Fruit fly (Drosophila melanogaster) whole organism, wandering third instar larva: ENCODE data around the gene CG4968.

Experiments
- Abd-B ChIP-seq: fragments of >200 bp; optimal IDR thresholded peaks from 2 replicates; lab custom pipeline; 2017; ENCODE audit warnings: missing biosample characterization, missing genetic modification characterization
- CG32264 ChIP-seq: fragments of 200-800 bp; sonication (Bioruptor generic); optimal IDR thresholded peaks from 2 replicates; lab custom pipeline; 2016; ENCODE audit warnings: missing biosample characterization, missing genetic modification characterization
- CG9705 ChIP-seq: fragments of 200-800 bp; sonication (Bioruptor generic); optimal IDR thresholded peaks from 2 replicates; lab custom pipeline; 2018; ENCODE audit warnings: missing biosample characterization, mild to moderate bottlenecking, missing genetic modification characterization
- Dfd ChIP-seq: fragments of >200 bp; optimal IDR thresholded peaks from 2 replicates; lab custom pipeline; 2017; ENCODE audit warnings: missing biosample characterization, missing genetic modification characterization
- HLH106 ChIP-seq: fragments of 200-800 bp; optimal IDR thresholded peaks from 3 replicates; lab custom pipeline; 2019; ENCODE audit warnings: missing biosample characterization, mild to moderate bottlenecking, missing genetic modification characterization, moderate library complexity
- Hnf4 ChIP-seq: fragments of 200-800 bp; sonication (Bioruptor generic); optimal IDR thresholded peaks from 2 replicates; lab custom pipeline; 2016; ENCODE audit warnings: missing biosample characterization, mild to moderate bottlenecking, missing genetic modification characterization
- Hr78 ChIP-seq: fragments of >200 bp; optimal IDR thresholded peaks from 2 replicates; lab custom pipeline; 2017; ENCODE audit warnings: missing biosample characterization, missing genetic modification characterization
- Hr83 ChIP-seq: fragments of 200-300 bp; sonication (Bioruptor generic); optimal IDR thresholded peaks from 2 replicates; lab custom pipeline; 2016; ENCODE audit warnings: missing biosample characterization, mild to moderate bottlenecking, missing genetic modification characterization, moderate library complexity; ENCODE audit not compliant: poor library complexity, severe bottlenecking
- Jra ChIP-seq: sonication (Bioruptor generic); optimal IDR thresholded peaks from 2 replicates; lab custom pipeline; 2016; ENCODE audit warnings: missing biosample characterization, missing genetic modification characterization
- Mio ChIP-seq: sonication (Bioruptor generic); optimal IDR thresholded peaks from 2 replicates; lab custom pipeline; 2016; ENCODE audit warnings: missing biosample characterization, missing genetic modification characterization
- Myc ChIP-seq: fragments of >200 bp; optimal IDR thresholded peaks from 2 replicates; lab custom pipeline; 2017
- N ChIP-seq: fragments of >200 bp; optimal IDR thresholded peaks from 2 replicates; lab custom pipeline; 2018; ENCODE audit warnings: missing biosample characterization, missing external identifiers, missing genetic modification characterization
- OdsH ChIP-seq: fragments of 200-800 bp; sonication (Bioruptor generic); optimal IDR thresholded peaks from 2 replicates; lab custom pipeline; 2016; ENCODE audit warnings: missing biosample characterization, mild to moderate bottlenecking, missing genetic modification characterization
- Rel ChIP-seq, 2 experiments: fragments of 200-800 bp; sonication (Bioruptor generic) in 1 of 2; optimal IDR thresholded peaks; 2 replicates in 1 of 2; 3 replicates in 1 of 2; lab custom pipeline; 2016 to 2019; ENCODE audit warnings: mild to moderate bottlenecking in 2 of 2, missing biosample characterization in 2 of 2, missing genetic modification characterization in 2 of 2, moderate library complexity in 1 of 2
- Sp1 ChIP-seq: fragments of 200-800 bp; sonication (Bioruptor generic); optimal IDR thresholded peaks from 3 replicates; lab custom pipeline; 2019; ENCODE audit warnings: missing biosample characterization, mild to moderate bottlenecking, missing genetic modification characterization, moderate library complexity
- Vsx2 ChIP-seq: fragments of 200-300, 225-300 bp; sonication (Bioruptor generic); optimal IDR thresholded peaks from 2 replicates; lab custom pipeline; 2018; ENCODE audit warnings: missing biosample characterization, missing genetic modification characterization; ENCODE audit not compliant: partially characterized antibody
- br ChIP-seq: fragments of 200-800 bp; sonication (Bioruptor generic); optimal IDR thresholded peaks from 2 replicates; lab custom pipeline; 2016; ENCODE audit warnings: missing biosample characterization, missing genetic modification characterization
- brk ChIP-seq: fragments of 200-800 bp; sonication (Bioruptor generic); optimal IDR thresholded peaks from 2 replicates; lab custom pipeline; 2016; ENCODE audit warnings: missing biosample characterization, mild to moderate bottlenecking, missing genetic modification characterization
- dl ChIP-seq, 2 experiments: fragments of 175-275, 200-275 bp in 1 of 2; fragments of 200-275 bp in 1 of 2; sonication (Bioruptor generic); optimal IDR thresholded peaks; lab custom pipeline; 2018; ENCODE audit warnings: mild to moderate bottlenecking in 2 of 2, missing biosample characterization in 2 of 2, missing genetic modification characterization in 2 of 2, moderate library complexity in 2 of 2; ENCODE audit not compliant: partially characterized antibody in 2 of 2, insufficient read depth in 1 of 2
- dmrt93B ChIP-seq: fragments of 200-800 bp; sonication (Bioruptor generic); optimal IDR thresholded peaks from 2 replicates; lab custom pipeline; 2018; ENCODE audit warnings: missing biosample characterization, mild to moderate bottlenecking, missing genetic modification characterization
- ey ChIP-seq: fragments of 200-800 bp; sonication (Bioruptor generic); optimal IDR thresholded peaks from 2 replicates; lab custom pipeline; 2016; ENCODE audit warnings: missing biosample characterization, missing genetic modification characterization
- foxo ChIP-seq, 2 experiments: fragments of 200-800 bp; sonication (Bioruptor generic); optimal IDR thresholded peaks; 2 replicates in 1 of 2; 3 replicates in 1 of 2; lab custom pipeline; 2016 to 2017; ENCODE audit warnings: missing biosample characterization in 2 of 2, missing genetic modification characterization in 2 of 2
- fru ChIP-seq: fragments of 200-800 bp; sonication (Bioruptor generic); optimal IDR thresholded peaks from 3 replicates; lab custom pipeline; 2016; ENCODE audit warnings: missing biosample characterization, mild to moderate bottlenecking, missing genetic modification characterization
- h ChIP-seq: fragments of 200-800 bp; sonication (Bioruptor generic); optimal IDR thresholded peaks from 3 replicates; lab custom pipeline; 2016; ENCODE audit warnings: missing biosample characterization, mild to moderate bottlenecking, missing genetic modification characterization
- jim ChIP-seq: fragments of 175-275, 200-325 bp; sonication (Bioruptor generic); optimal IDR thresholded peaks from 2 replicates; lab custom pipeline; 2016; ENCODE audit warnings: missing biosample characterization, mild to moderate bottlenecking, missing genetic modification characterization
- lola ChIP-seq: fragments of >200 bp; optimal IDR thresholded peaks from 2 replicates; lab custom pipeline; 2017; ENCODE audit warnings: missing biosample characterization, missing genetic modification characterization
- psq ChIP-seq: fragments of 200-800 bp; sonication (Bioruptor generic); optimal IDR thresholded peaks from 3 replicates; lab custom pipeline; 2017; ENCODE audit warnings: missing biosample characterization, mild to moderate bottlenecking, missing genetic modification characterization, moderate library complexity
- rgr ChIP-seq: fragments of 200-800 bp; sonication (Bioruptor generic); optimal IDR thresholded peaks from 3 replicates; lab custom pipeline; 2016; ENCODE audit warnings: missing biosample characterization, mild to moderate bottlenecking, missing genetic modification characterization
- sage ChIP-seq: fragments of 200-800 bp; sonication (Bioruptor generic); optimal IDR thresholded peaks from 2 replicates; lab custom pipeline; 2016; ENCODE audit warnings: missing biosample characterization, mild to moderate bottlenecking, missing genetic modification characterization
- tai ChIP-seq: sonication (Bioruptor generic); optimal IDR thresholded peaks from 2 replicates; lab custom pipeline; 2016; ENCODE audit warnings: missing biosample characterization, missing genetic modification characterization
- usp ChIP-seq: fragments of >200 bp; optimal IDR thresholded peaks from 2 replicates; lab custom pipeline; 2017; ENCODE audit warnings: missing biosample characterization, missing genetic modification characterization
- woc ChIP-seq: sonication (Bioruptor generic); optimal IDR thresholded peaks from 2 replicates; lab custom pipeline; 2016; ENCODE audit warnings: missing biosample characterization, mild to moderate bottlenecking, missing genetic modification characterization

CG4968 gene

dm6 chr2L:10276436-10276835, 30.3 kb upstream of the CG4968 start:
- TF ChIP-seq psq (GFP tag; lab: Kevin White, UChicago), result peak; percentile 18
- TF ChIP-seq CG9705 (GFP tag; lab: Kevin White, UChicago), result no peak
- TF ChIP-seq, all 38 proteins: peak for 1

DNA sequence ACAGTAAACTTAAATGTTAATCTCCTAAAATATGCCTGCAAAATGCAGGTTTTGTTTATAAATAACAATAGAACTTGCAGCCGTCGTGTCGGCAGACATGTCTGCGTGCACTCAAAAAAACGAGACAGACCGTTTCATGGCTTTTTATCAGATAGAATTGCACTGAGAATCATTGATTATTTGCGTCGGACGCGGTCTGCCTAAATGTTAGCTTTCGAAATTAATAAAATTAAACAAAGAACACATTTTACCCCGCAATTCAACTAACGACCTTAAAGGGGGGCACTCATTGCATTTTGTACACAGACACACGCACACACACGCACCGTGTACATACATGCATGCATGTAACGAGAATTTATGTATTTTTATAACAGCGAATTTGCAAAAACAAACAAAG, 29.9 kb upstream of the CG4968 start:
- TF ChIP-seq brk (GFP tag; lab: Kevin White, UChicago) (no peak), CG9705 (GFP tag; lab: Kevin White, UChicago) (no peak), dl (GFP tag; optimal IDR thresholded peaks at IDR 0.05; lab: Kevin White, UChicago; ENCODE audit: insufficient read depth in 1 of 2, partially characterized antibody in 2 of 2) (no peak), lola (GFP tag; lab: Kevin White, UChicago) (no peak), OdsH (GFP tag; lab: Kevin White, UChicago) (peak; percentile 60), br (no peak), psq (GFP tag; lab: Kevin White, UChicago) (peak; percentile 33), N (peak; percentile 9), Rel (GFP tag; optimal IDR thresholded peaks at IDR 0.05; lab: Kevin White, UChicago) (no peak), Rel (tag; optimal IDR thresholded peaks at IDR 0.05; lab: Kevin White, UChicago) (no peak), tai (GFP tag; lab: Kevin White, UChicago) (peak; percentile 52), Vsx2 (GFP tag; lab: Kevin White, UChicago) (no peak), dmrt93B (GFP tag; lab: Kevin White, UChicago) (no peak), Jra (peak; percentile 40), CG32264 (GFP tag; lab: Kevin White, UChicago) (no peak), Abd-B (GFP tag; lab: Kevin White, UChicago) (no peak), Hnf4 (GFP tag; lab: Kevin White, UChicago) (peak; percentile 58), ey (GFP tag; lab: Kevin White, UChicago) (peak; percentile 66), foxo (GFP tag; optimal IDR thresholded peaks at IDR 0.05; lab: Kevin White, UChicago) (peak; percentile 14 to 54)

DNA sequence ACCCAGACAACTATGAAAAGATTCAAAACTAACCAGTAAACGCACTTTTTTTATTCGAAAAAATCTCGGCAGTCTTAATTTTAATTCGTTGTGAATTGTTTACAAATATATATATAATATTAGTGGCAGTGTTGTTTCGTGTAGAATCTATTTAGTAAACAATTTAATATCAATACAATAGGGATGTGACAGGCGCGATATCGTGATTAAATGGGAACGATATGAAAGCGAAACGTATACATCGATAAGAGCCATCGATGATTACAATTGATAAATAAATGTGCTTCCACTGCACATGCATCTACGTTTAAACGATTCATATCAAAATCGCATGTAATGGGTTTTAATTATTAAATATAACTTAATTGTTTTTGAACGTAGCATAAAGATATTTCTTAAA, 29.4 kb upstream of the CG4968 start:
- TF ChIP-seq brk (GFP tag; lab: Kevin White, UChicago), result peak; percentile 12
- TF ChIP-seq Hnf4 (GFP tag; lab: Kevin White, UChicago), result no peak
- peak; percentile 74 for TF ChIP-seq Hr83 (GFP tag; lab: Kevin White, UChicago)
- peak; percentile 27 for TF ChIP-seq woc

DNA sequence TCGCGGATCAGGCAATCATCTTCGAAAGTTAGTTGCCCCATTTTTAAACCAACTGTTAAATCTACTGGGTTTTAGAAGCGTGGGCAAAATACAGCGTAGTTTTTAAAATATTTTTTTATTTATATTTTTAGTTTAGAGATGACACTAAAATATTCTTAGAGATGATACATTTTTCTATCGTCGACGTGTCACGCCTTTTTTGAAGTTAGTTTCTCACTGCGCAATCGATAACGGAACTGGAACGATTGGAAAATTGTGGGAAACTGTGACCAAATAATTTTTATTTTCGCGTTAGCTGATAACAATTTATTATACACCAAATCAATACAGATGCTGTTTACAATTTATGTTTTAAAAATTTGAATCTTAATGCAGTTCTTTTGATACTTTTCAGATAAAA, 28.1 kb upstream of the CG4968 start, which contains the start of gene Utx:
TSS of gene Utx (minus strand) at position 154 of the 400 bp plus-strand sequence.
- TF ChIP-seq Myc (lab: Kevin White, UChicago) (no peak), Hr83 (GFP tag; lab: Kevin White, UChicago) (peak; percentile 23), woc (peak; percentile 71)

DNA sequence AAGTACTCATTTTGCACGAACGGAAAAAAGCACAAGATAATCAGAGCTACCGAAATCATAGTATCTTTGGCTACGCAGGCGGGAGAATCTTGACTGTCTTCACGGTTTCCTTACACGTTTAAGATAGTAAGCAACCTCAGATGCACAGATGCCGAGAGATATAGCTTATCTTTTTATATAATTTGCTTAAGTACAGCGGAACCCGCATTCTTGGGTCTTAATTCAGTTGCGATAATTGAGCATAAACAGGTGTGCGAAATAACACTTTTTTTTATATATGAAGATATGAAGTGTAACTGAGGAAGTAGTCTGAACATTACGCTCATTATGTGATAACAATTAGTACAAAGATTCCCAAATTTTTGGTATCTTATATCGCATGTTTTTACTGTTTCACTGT, 25.9 kb upstream of the CG4968 start, which contains the start of gene CG34043:
TSS of gene CG34043 (minus strand) at position 101 of the 400 bp plus-strand sequence.
- TF ChIP-seq Rel (GFP tag; optimal IDR thresholded peaks at IDR 0.05; lab: Kevin White, UChicago) (no peak), Rel (tag; optimal IDR thresholded peaks at IDR 0.05; lab: Kevin White, UChicago) (no peak), h (GFP tag; lab: Kevin White, UChicago) (no peak), Mio (GFP tag; lab: Kevin White, UChicago) (no peak), sage (no peak), HLH106 (tag; lab: Kevin White, UChicago) (no peak), Dfd (no peak), Sp1 (no peak), jim (GFP tag; lab: Kevin White, UChicago) (no peak), rgr (GFP tag; lab: Kevin White, UChicago) (no peak)

dm6 chr2L:10291276-10291675, 15.4 kb upstream of the CG4968 start:
- no peak for TF ChIP-seq foxo (GFP tag; optimal IDR thresholded peaks at IDR 0.05; lab: Kevin White, UChicago)
- TF ChIP-seq fru (GFP tag; lab: Kevin White, UChicago), result no peak
- no peak for TF ChIP-seq usp (GFP tag; lab: Kevin White, UChicago)
- TF ChIP-seq CG9705 (GFP tag; lab: Kevin White, UChicago), result no peak
- no peak for TF ChIP-seq Hr78 (GFP tag; lab: Kevin White, UChicago)
- no peak for TF ChIP-seq OdsH (GFP tag; lab: Kevin White, UChicago)
- no peak for TF ChIP-seq sage
- no peak for TF ChIP-seq N
